Worm (Caenorhabditis elegans): Measurements from ENCODE around the gene srbc-27.

ce11 chrV:17449836-17450235 is 18.8 kb downstream of the srbc-27 start:
- no peak for TF ChIP-seq R02D3.7 (tag; optimal IDR thresholded peaks at IDR 0.05)
- no peak for TF ChIP-seq unc-62 (GFP tag; optimal IDR thresholded peaks at IDR 0.05)
- TF ChIP-seq egl-5 (tag; optimal IDR thresholded peaks at IDR 0.05): no peak
